Fruit fly (Drosophila melanogaster) whole organism, wandering third instar larva: ENCODE results near the gene serp.

ENCODE experiments used
- Abd-B ChIP-seq: fragments of >200 bp; optimal IDR thresholded peaks from 2 replicates; lab custom pipeline; 2017; ENCODE audit warnings: missing biosample characterization, missing genetic modification characterization
- CG32264 ChIP-seq: fragments of 200-800 bp; sonication (Bioruptor generic); optimal IDR thresholded peaks from 2 replicates; lab custom pipeline; 2016; ENCODE audit warnings: missing biosample characterization, missing genetic modification characterization
- CG9705 ChIP-seq: fragments of 200-800 bp; sonication (Bioruptor generic); optimal IDR thresholded peaks from 2 replicates; lab custom pipeline; 2018; ENCODE audit warnings: missing biosample characterization, mild to moderate bottlenecking, missing genetic modification characterization
- CrebA ChIP-seq: fragments of 200-800 bp; sonication (Bioruptor generic); optimal IDR thresholded peaks from 2 replicates; lab custom pipeline; 2016; ENCODE audit warnings: missing biosample characterization, mild to moderate bottlenecking, missing genetic modification characterization, borderline replicate concordance
- Dfd ChIP-seq: fragments of >200 bp; optimal IDR thresholded peaks from 2 replicates; lab custom pipeline; 2017; ENCODE audit warnings: missing biosample characterization, missing genetic modification characterization
- Dif ChIP-seq: fragments of 200-275, 200-300 bp; sonication (Bioruptor generic); optimal IDR thresholded peaks from 2 replicates; lab custom pipeline; 2018; ENCODE audit warnings: missing biosample characterization, missing genetic modification characterization; ENCODE audit not compliant: partially characterized antibody
- GATAd ChIP-seq: sonication (Bioruptor generic); optimal IDR thresholded peaks from 2 replicates; lab custom pipeline; 2016; ENCODE audit warnings: missing biosample characterization, missing genetic modification characterization
- HLH106 ChIP-seq: fragments of 200-800 bp; optimal IDR thresholded peaks from 3 replicates; lab custom pipeline; 2019; ENCODE audit warnings: missing biosample characterization, mild to moderate bottlenecking, missing genetic modification characterization, moderate library complexity
- Hnf4 ChIP-seq: fragments of 200-800 bp; sonication (Bioruptor generic); optimal IDR thresholded peaks from 2 replicates; lab custom pipeline; 2016; ENCODE audit warnings: missing biosample characterization, mild to moderate bottlenecking, missing genetic modification characterization
- Hr78 ChIP-seq: fragments of >200 bp; optimal IDR thresholded peaks from 2 replicates; lab custom pipeline; 2017; ENCODE audit warnings: missing biosample characterization, missing genetic modification characterization
- Hr83 ChIP-seq: fragments of 200-300 bp; sonication (Bioruptor generic); optimal IDR thresholded peaks from 2 replicates; lab custom pipeline; 2016; ENCODE audit warnings: missing biosample characterization, mild to moderate bottlenecking, missing genetic modification characterization, moderate library complexity; ENCODE audit not compliant: poor library complexity, severe bottlenecking
- Jra ChIP-seq: sonication (Bioruptor generic); optimal IDR thresholded peaks from 2 replicates; lab custom pipeline; 2016; ENCODE audit warnings: missing biosample characterization, missing genetic modification characterization
- Mio ChIP-seq: sonication (Bioruptor generic); optimal IDR thresholded peaks from 2 replicates; lab custom pipeline; 2016; ENCODE audit warnings: missing biosample characterization, missing genetic modification characterization
- Myc ChIP-seq: fragments of >200 bp; optimal IDR thresholded peaks from 2 replicates; lab custom pipeline; 2017
- N ChIP-seq: fragments of >200 bp; optimal IDR thresholded peaks from 2 replicates; lab custom pipeline; 2018; ENCODE audit warnings: missing biosample characterization, missing external identifiers, missing genetic modification characterization
- OdsH ChIP-seq: fragments of 200-800 bp; sonication (Bioruptor generic); optimal IDR thresholded peaks from 2 replicates; lab custom pipeline; 2016; ENCODE audit warnings: missing biosample characterization, mild to moderate bottlenecking, missing genetic modification characterization
- Rel ChIP-seq, 2 experiments: fragments of 200-800 bp; sonication (Bioruptor generic) in 1 of 2; optimal IDR thresholded peaks; 2 replicates in 1 of 2; 3 replicates in 1 of 2; lab custom pipeline; 2016 to 2019; ENCODE audit warnings: mild to moderate bottlenecking in 2 of 2, missing biosample characterization in 2 of 2, missing genetic modification characterization in 2 of 2, moderate library complexity in 1 of 2
- Sp1 ChIP-seq: fragments of 200-800 bp; sonication (Bioruptor generic); optimal IDR thresholded peaks from 3 replicates; lab custom pipeline; 2019; ENCODE audit warnings: missing biosample characterization, mild to moderate bottlenecking, missing genetic modification characterization, moderate library complexity
- Vsx2 ChIP-seq: fragments of 200-300, 225-300 bp; sonication (Bioruptor generic); optimal IDR thresholded peaks from 2 replicates; lab custom pipeline; 2018; ENCODE audit warnings: missing biosample characterization, missing genetic modification characterization; ENCODE audit not compliant: partially characterized antibody
- br ChIP-seq: fragments of 200-800 bp; sonication (Bioruptor generic); optimal IDR thresholded peaks from 2 replicates; lab custom pipeline; 2016; ENCODE audit warnings: missing biosample characterization, missing genetic modification characterization
- brk ChIP-seq: fragments of 200-800 bp; sonication (Bioruptor generic); optimal IDR thresholded peaks from 2 replicates; lab custom pipeline; 2016; ENCODE audit warnings: missing biosample characterization, mild to moderate bottlenecking, missing genetic modification characterization
- dl ChIP-seq, 2 experiments: fragments of 175-275, 200-275 bp in 1 of 2; fragments of 200-275 bp in 1 of 2; sonication (Bioruptor generic); optimal IDR thresholded peaks; lab custom pipeline; 2018; ENCODE audit warnings: mild to moderate bottlenecking in 2 of 2, missing biosample characterization in 2 of 2, missing genetic modification characterization in 2 of 2, moderate library complexity in 2 of 2; ENCODE audit not compliant: partially characterized antibody in 2 of 2, insufficient read depth in 1 of 2
- dmrt93B ChIP-seq: fragments of 200-800 bp; sonication (Bioruptor generic); optimal IDR thresholded peaks from 2 replicates; lab custom pipeline; 2018; ENCODE audit warnings: missing biosample characterization, mild to moderate bottlenecking, missing genetic modification characterization
- dsf ChIP-seq: sonication (Bioruptor generic); optimal IDR thresholded peaks from 2 replicates; lab custom pipeline; 2016; ENCODE audit warnings: missing biosample characterization, missing genetic modification characterization, borderline replicate concordance
- ey ChIP-seq: fragments of 200-800 bp; sonication (Bioruptor generic); optimal IDR thresholded peaks from 2 replicates; lab custom pipeline; 2016; ENCODE audit warnings: missing biosample characterization, missing genetic modification characterization
- foxo ChIP-seq, 2 experiments: fragments of 200-800 bp; sonication (Bioruptor generic); optimal IDR thresholded peaks; 2 replicates in 1 of 2; 3 replicates in 1 of 2; lab custom pipeline; 2016 to 2017; ENCODE audit warnings: missing biosample characterization in 2 of 2, missing genetic modification characterization in 2 of 2
- fru ChIP-seq: fragments of 200-800 bp; sonication (Bioruptor generic); optimal IDR thresholded peaks from 3 replicates; lab custom pipeline; 2016; ENCODE audit warnings: missing biosample characterization, mild to moderate bottlenecking, missing genetic modification characterization
- h ChIP-seq: fragments of 200-800 bp; sonication (Bioruptor generic); optimal IDR thresholded peaks from 3 replicates; lab custom pipeline; 2016; ENCODE audit warnings: missing biosample characterization, mild to moderate bottlenecking, missing genetic modification characterization
- jim ChIP-seq: fragments of 175-275, 200-325 bp; sonication (Bioruptor generic); optimal IDR thresholded peaks from 2 replicates; lab custom pipeline; 2016; ENCODE audit warnings: missing biosample characterization, mild to moderate bottlenecking, missing genetic modification characterization
- lola ChIP-seq: fragments of >200 bp; optimal IDR thresholded peaks from 2 replicates; lab custom pipeline; 2017; ENCODE audit warnings: missing biosample characterization, missing genetic modification characterization
- pan ChIP-seq: fragments of >200 bp; optimal IDR thresholded peaks from 2 replicates; lab custom pipeline; 2017
- psq ChIP-seq: fragments of 200-800 bp; sonication (Bioruptor generic); optimal IDR thresholded peaks from 3 replicates; lab custom pipeline; 2017; ENCODE audit warnings: missing biosample characterization, mild to moderate bottlenecking, missing genetic modification characterization, moderate library complexity
- rgr ChIP-seq: fragments of 200-800 bp; sonication (Bioruptor generic); optimal IDR thresholded peaks from 3 replicates; lab custom pipeline; 2016; ENCODE audit warnings: missing biosample characterization, mild to moderate bottlenecking, missing genetic modification characterization
- sage ChIP-seq: fragments of 200-800 bp; sonication (Bioruptor generic); optimal IDR thresholded peaks from 2 replicates; lab custom pipeline; 2016; ENCODE audit warnings: missing biosample characterization, mild to moderate bottlenecking, missing genetic modification characterization
- sv ChIP-seq: fragments of 200-800 bp; sonication (Bioruptor generic); optimal IDR thresholded peaks from 3 replicates; lab custom pipeline; 2016; ENCODE audit warnings: missing biosample characterization, missing genetic modification characterization
- tai ChIP-seq: sonication (Bioruptor generic); optimal IDR thresholded peaks from 2 replicates; lab custom pipeline; 2016; ENCODE audit warnings: missing biosample characterization, missing genetic modification characterization
- usp ChIP-seq: fragments of >200 bp; optimal IDR thresholded peaks from 2 replicates; lab custom pipeline; 2017; ENCODE audit warnings: missing biosample characterization, missing genetic modification characterization
- woc ChIP-seq: sonication (Bioruptor generic); optimal IDR thresholded peaks from 2 replicates; lab custom pipeline; 2016; ENCODE audit warnings: missing biosample characterization, mild to moderate bottlenecking, missing genetic modification characterization

serp gene

DNA sequence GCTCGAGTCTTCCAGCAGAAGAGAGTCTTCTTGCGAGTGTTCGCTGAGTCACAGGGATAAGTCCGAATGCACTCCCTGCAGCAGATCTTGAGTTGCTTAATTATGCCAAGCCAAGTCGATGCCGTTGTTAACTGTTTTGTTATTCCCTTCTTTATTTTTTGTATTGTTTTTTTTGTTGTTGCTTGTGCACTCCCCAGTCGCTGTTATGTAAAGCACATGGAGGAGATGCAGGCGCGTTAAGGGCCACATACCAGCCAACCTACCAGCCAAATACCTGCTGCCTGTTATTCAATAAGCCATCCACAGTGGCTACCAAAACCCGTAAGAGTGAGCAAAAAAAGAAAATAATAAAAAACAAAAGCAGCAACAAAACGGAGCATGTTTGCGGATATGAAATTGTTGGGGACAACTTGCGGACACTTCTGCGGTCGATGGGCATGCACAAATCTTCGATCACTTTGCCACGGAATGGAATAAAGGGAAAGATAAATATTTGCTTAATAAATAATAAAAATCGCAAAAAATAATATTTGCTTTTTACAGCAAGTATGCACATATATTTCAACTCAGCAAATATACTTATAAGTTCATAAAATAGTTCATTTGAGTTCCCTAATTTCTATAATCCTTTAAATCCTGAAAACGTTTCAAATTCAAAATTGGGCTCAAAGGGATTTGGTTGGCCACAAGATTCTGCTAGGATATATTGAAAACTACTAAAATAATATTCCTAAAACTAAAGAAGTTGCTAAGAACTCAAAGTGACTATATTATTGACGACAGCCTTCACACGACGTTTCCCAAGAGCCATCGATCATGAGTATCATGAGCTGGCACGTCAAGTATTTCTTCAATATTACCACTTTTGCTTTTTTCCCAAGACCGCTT lies 11.5 kb downstream of the serp start:
- TF ChIP-seq sv (GFP tag; lab: Kevin White, UChicago) (no peak), fru (GFP tag; lab: Kevin White, UChicago) (no peak), lola (GFP tag; lab: Kevin White, UChicago) (no peak), tai (no peak), jim (no peak), OdsH (no peak), rgr (no peak), Dif (GFP tag; lab: Kevin White, UChicago) (no peak), Hr83 (GFP tag; lab: Kevin White, UChicago) (no peak), Sp1 (GFP tag; lab: Kevin White, UChicago) (peak; percentile 7), dsf (GFP tag; lab: Kevin White, UChicago) (no peak), woc (GFP tag; lab: Kevin White, UChicago) (peak; percentile 55), sage (GFP tag; lab: Kevin White, UChicago) (no peak), Myc (lab: Kevin White, UChicago) (no peak), HLH106 (tag; lab: Kevin White, UChicago) (peak; percentile 23), usp (GFP tag; lab: Kevin White, UChicago) (no peak), ey (no peak), dmrt93B (GFP tag; lab: Kevin White, UChicago) (no peak), dl (GFP tag; optimal IDR thresholded peaks at IDR 0.05; lab: Kevin White, UChicago; ENCODE audit: insufficient read depth in 1 of 2, partially characterized antibody in 2 of 2) (no peak), Mio (GFP tag; lab: Kevin White, UChicago) (no peak), Hr78 (GFP tag; lab: Kevin White, UChicago) (no peak), Hnf4 (no peak), N (no peak), CG32264 (GFP tag; lab: Kevin White, UChicago) (no peak), CrebA (GFP tag; lab: Kevin White, UChicago) (no peak), Rel (GFP tag; optimal IDR thresholded peaks at IDR 0.05; lab: Kevin White, UChicago) (peak; percentile 2), Rel (tag; optimal IDR thresholded peaks at IDR 0.05; lab: Kevin White, UChicago) (peak; percentile 4), foxo (GFP tag; optimal IDR thresholded peaks at IDR 0.05; lab: Kevin White, UChicago) (peak in 1 of 2 experiments; percentile 25), h (no peak), Dfd (GFP tag; lab: Kevin White, UChicago) (no peak), GATAd (GFP tag; lab: Kevin White, UChicago) (no peak), psq (GFP tag; lab: Kevin White, UChicago) (no peak), br (GFP tag; lab: Kevin White, UChicago) (peak; percentile 12), Jra (GFP tag; lab: Kevin White, UChicago) (no peak), brk (GFP tag; lab: Kevin White, UChicago) (no peak), CG9705 (GFP tag; lab: Kevin White, UChicago) (no peak), Abd-B (GFP tag; lab: Kevin White, UChicago) (no peak), Vsx2 (GFP tag; lab: Kevin White, UChicago) (no peak), pan (lab: Kevin White, UChicago) (no peak)

DNA sequence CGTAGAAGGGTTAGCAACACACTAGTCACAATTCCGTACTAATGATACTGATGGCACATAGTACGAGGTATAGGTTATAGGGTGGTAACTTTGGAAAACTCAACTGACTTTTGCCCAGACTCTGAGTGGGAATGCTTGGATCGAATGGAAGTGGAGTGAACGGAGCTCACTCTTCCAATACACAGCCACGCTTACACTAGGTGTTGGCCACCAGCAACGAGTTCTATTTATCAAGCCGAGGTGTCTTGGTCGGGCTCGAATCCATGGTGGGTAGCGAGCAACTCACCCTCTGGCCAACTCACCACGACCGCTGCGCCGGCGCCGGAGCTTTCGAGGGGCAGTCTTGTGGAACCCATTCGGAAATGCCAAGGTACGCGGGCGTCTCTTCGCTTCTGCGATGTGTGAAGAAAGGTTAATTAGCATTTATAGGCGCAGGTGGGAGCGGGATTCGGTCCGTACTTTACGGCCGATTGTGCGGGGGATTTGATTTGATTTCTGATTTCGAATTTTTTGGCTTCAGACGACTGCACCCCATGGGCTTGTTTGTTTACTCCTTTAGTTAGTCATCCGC lies 12.7 kb downstream of the serp start, which contains the start of gene verm:
TSS of gene verm (minus strand) at position 204 of the 571 bp plus-strand sequence.
- TF ChIP-seq CrebA (GFP tag; lab: Kevin White, UChicago), result no peak
- peak; percentile 2 for TF ChIP-seq Vsx2 (GFP tag; lab: Kevin White, UChicago)
- TF ChIP-seq, all 38 proteins: peak for 1
